Fruit fly (Drosophila melanogaster): Measurements from ENCODE around the gene CAH5.

dm6 chr3R:31310883-31311397 lies 48.5 kb downstream of the CAH5 start, which contains the start of gene CG34347:
- no peak for TF ChIP-seq CG8478 (optimal IDR thresholded peaks at IDR 0.05)
- no peak for TF ChIP-seq CTCF (optimal IDR thresholded peaks at IDR 0.05)

All from S2 (cell line).